Fruit fly (Drosophila melanogaster) whole organism, wandering third instar larva: ENCODE results near the gene Vps8.

Experiments
- Abd-B ChIP-seq: fragments of >200 bp; optimal IDR thresholded peaks from 2 replicates; lab custom pipeline; 2017; ENCODE audit warnings: missing biosample characterization, missing genetic modification characterization
- CG32264 ChIP-seq: fragments of 200-800 bp; sonication (Bioruptor generic); optimal IDR thresholded peaks from 2 replicates; lab custom pipeline; 2016; ENCODE audit warnings: missing biosample characterization, missing genetic modification characterization
- CG9705 ChIP-seq: fragments of 200-800 bp; sonication (Bioruptor generic); optimal IDR thresholded peaks from 2 replicates; lab custom pipeline; 2018; ENCODE audit warnings: missing biosample characterization, mild to moderate bottlenecking, missing genetic modification characterization
- CrebA ChIP-seq: fragments of 200-800 bp; sonication (Bioruptor generic); optimal IDR thresholded peaks from 2 replicates; lab custom pipeline; 2016; ENCODE audit warnings: missing biosample characterization, mild to moderate bottlenecking, missing genetic modification characterization, borderline replicate concordance
- Dfd ChIP-seq: fragments of >200 bp; optimal IDR thresholded peaks from 2 replicates; lab custom pipeline; 2017; ENCODE audit warnings: missing biosample characterization, missing genetic modification characterization
- Dif ChIP-seq: fragments of 200-275, 200-300 bp; sonication (Bioruptor generic); optimal IDR thresholded peaks from 2 replicates; lab custom pipeline; 2018; ENCODE audit warnings: missing biosample characterization, missing genetic modification characterization; ENCODE audit not compliant: partially characterized antibody
- GATAd ChIP-seq: sonication (Bioruptor generic); optimal IDR thresholded peaks from 2 replicates; lab custom pipeline; 2016; ENCODE audit warnings: missing biosample characterization, missing genetic modification characterization
- HLH106 ChIP-seq: fragments of 200-800 bp; optimal IDR thresholded peaks from 3 replicates; lab custom pipeline; 2019; ENCODE audit warnings: missing biosample characterization, mild to moderate bottlenecking, missing genetic modification characterization, moderate library complexity
- Hnf4 ChIP-seq: fragments of 200-800 bp; sonication (Bioruptor generic); optimal IDR thresholded peaks from 2 replicates; lab custom pipeline; 2016; ENCODE audit warnings: missing biosample characterization, mild to moderate bottlenecking, missing genetic modification characterization
- Hr78 ChIP-seq: fragments of >200 bp; optimal IDR thresholded peaks from 2 replicates; lab custom pipeline; 2017; ENCODE audit warnings: missing biosample characterization, missing genetic modification characterization
- Hr83 ChIP-seq: fragments of 200-300 bp; sonication (Bioruptor generic); optimal IDR thresholded peaks from 2 replicates; lab custom pipeline; 2016; ENCODE audit warnings: missing biosample characterization, mild to moderate bottlenecking, missing genetic modification characterization, moderate library complexity; ENCODE audit not compliant: poor library complexity, severe bottlenecking
- Jra ChIP-seq: sonication (Bioruptor generic); optimal IDR thresholded peaks from 2 replicates; lab custom pipeline; 2016; ENCODE audit warnings: missing biosample characterization, missing genetic modification characterization
- Mio ChIP-seq: sonication (Bioruptor generic); optimal IDR thresholded peaks from 2 replicates; lab custom pipeline; 2016; ENCODE audit warnings: missing biosample characterization, missing genetic modification characterization
- Myc ChIP-seq: fragments of >200 bp; optimal IDR thresholded peaks from 2 replicates; lab custom pipeline; 2017
- N ChIP-seq: fragments of >200 bp; optimal IDR thresholded peaks from 2 replicates; lab custom pipeline; 2018; ENCODE audit warnings: missing biosample characterization, missing external identifiers, missing genetic modification characterization
- OdsH ChIP-seq: fragments of 200-800 bp; sonication (Bioruptor generic); optimal IDR thresholded peaks from 2 replicates; lab custom pipeline; 2016; ENCODE audit warnings: missing biosample characterization, mild to moderate bottlenecking, missing genetic modification characterization
- Rel ChIP-seq, 2 experiments: fragments of 200-800 bp; sonication (Bioruptor generic) in 1 of 2; optimal IDR thresholded peaks; 2 replicates in 1 of 2; 3 replicates in 1 of 2; lab custom pipeline; 2016 to 2019; ENCODE audit warnings: mild to moderate bottlenecking in 2 of 2, missing biosample characterization in 2 of 2, missing genetic modification characterization in 2 of 2, moderate library complexity in 1 of 2
- Sp1 ChIP-seq: fragments of 200-800 bp; sonication (Bioruptor generic); optimal IDR thresholded peaks from 3 replicates; lab custom pipeline; 2019; ENCODE audit warnings: missing biosample characterization, mild to moderate bottlenecking, missing genetic modification characterization, moderate library complexity
- Vsx2 ChIP-seq: fragments of 200-300, 225-300 bp; sonication (Bioruptor generic); optimal IDR thresholded peaks from 2 replicates; lab custom pipeline; 2018; ENCODE audit warnings: missing biosample characterization, missing genetic modification characterization; ENCODE audit not compliant: partially characterized antibody
- br ChIP-seq: fragments of 200-800 bp; sonication (Bioruptor generic); optimal IDR thresholded peaks from 2 replicates; lab custom pipeline; 2016; ENCODE audit warnings: missing biosample characterization, missing genetic modification characterization
- brk ChIP-seq: fragments of 200-800 bp; sonication (Bioruptor generic); optimal IDR thresholded peaks from 2 replicates; lab custom pipeline; 2016; ENCODE audit warnings: missing biosample characterization, mild to moderate bottlenecking, missing genetic modification characterization
- dl ChIP-seq, 2 experiments: fragments of 175-275, 200-275 bp in 1 of 2; fragments of 200-275 bp in 1 of 2; sonication (Bioruptor generic); optimal IDR thresholded peaks; lab custom pipeline; 2018; ENCODE audit warnings: mild to moderate bottlenecking in 2 of 2, missing biosample characterization in 2 of 2, missing genetic modification characterization in 2 of 2, moderate library complexity in 2 of 2; ENCODE audit not compliant: partially characterized antibody in 2 of 2, insufficient read depth in 1 of 2
- dmrt93B ChIP-seq: fragments of 200-800 bp; sonication (Bioruptor generic); optimal IDR thresholded peaks from 2 replicates; lab custom pipeline; 2018; ENCODE audit warnings: missing biosample characterization, mild to moderate bottlenecking, missing genetic modification characterization
- dsf ChIP-seq: sonication (Bioruptor generic); optimal IDR thresholded peaks from 2 replicates; lab custom pipeline; 2016; ENCODE audit warnings: missing biosample characterization, missing genetic modification characterization, borderline replicate concordance
- ey ChIP-seq: fragments of 200-800 bp; sonication (Bioruptor generic); optimal IDR thresholded peaks from 2 replicates; lab custom pipeline; 2016; ENCODE audit warnings: missing biosample characterization, missing genetic modification characterization
- foxo ChIP-seq, 2 experiments: fragments of 200-800 bp; sonication (Bioruptor generic); optimal IDR thresholded peaks; 2 replicates in 1 of 2; 3 replicates in 1 of 2; lab custom pipeline; 2016 to 2017; ENCODE audit warnings: missing biosample characterization in 2 of 2, missing genetic modification characterization in 2 of 2
- fru ChIP-seq: fragments of 200-800 bp; sonication (Bioruptor generic); optimal IDR thresholded peaks from 3 replicates; lab custom pipeline; 2016; ENCODE audit warnings: missing biosample characterization, mild to moderate bottlenecking, missing genetic modification characterization
- h ChIP-seq: fragments of 200-800 bp; sonication (Bioruptor generic); optimal IDR thresholded peaks from 3 replicates; lab custom pipeline; 2016; ENCODE audit warnings: missing biosample characterization, mild to moderate bottlenecking, missing genetic modification characterization
- jim ChIP-seq: fragments of 175-275, 200-325 bp; sonication (Bioruptor generic); optimal IDR thresholded peaks from 2 replicates; lab custom pipeline; 2016; ENCODE audit warnings: missing biosample characterization, mild to moderate bottlenecking, missing genetic modification characterization
- lola ChIP-seq: fragments of >200 bp; optimal IDR thresholded peaks from 2 replicates; lab custom pipeline; 2017; ENCODE audit warnings: missing biosample characterization, missing genetic modification characterization
- pan ChIP-seq: fragments of >200 bp; optimal IDR thresholded peaks from 2 replicates; lab custom pipeline; 2017
- psq ChIP-seq: fragments of 200-800 bp; sonication (Bioruptor generic); optimal IDR thresholded peaks from 3 replicates; lab custom pipeline; 2017; ENCODE audit warnings: missing biosample characterization, mild to moderate bottlenecking, missing genetic modification characterization, moderate library complexity
- rgr ChIP-seq: fragments of 200-800 bp; sonication (Bioruptor generic); optimal IDR thresholded peaks from 3 replicates; lab custom pipeline; 2016; ENCODE audit warnings: missing biosample characterization, mild to moderate bottlenecking, missing genetic modification characterization
- sage ChIP-seq: fragments of 200-800 bp; sonication (Bioruptor generic); optimal IDR thresholded peaks from 2 replicates; lab custom pipeline; 2016; ENCODE audit warnings: missing biosample characterization, mild to moderate bottlenecking, missing genetic modification characterization
- sv ChIP-seq: fragments of 200-800 bp; sonication (Bioruptor generic); optimal IDR thresholded peaks from 3 replicates; lab custom pipeline; 2016; ENCODE audit warnings: missing biosample characterization, missing genetic modification characterization
- tai ChIP-seq: sonication (Bioruptor generic); optimal IDR thresholded peaks from 2 replicates; lab custom pipeline; 2016; ENCODE audit warnings: missing biosample characterization, missing genetic modification characterization
- usp ChIP-seq: fragments of >200 bp; optimal IDR thresholded peaks from 2 replicates; lab custom pipeline; 2017; ENCODE audit warnings: missing biosample characterization, missing genetic modification characterization
- woc ChIP-seq: sonication (Bioruptor generic); optimal IDR thresholded peaks from 2 replicates; lab custom pipeline; 2016; ENCODE audit warnings: missing biosample characterization, mild to moderate bottlenecking, missing genetic modification characterization

Vps8 gene

DNA sequence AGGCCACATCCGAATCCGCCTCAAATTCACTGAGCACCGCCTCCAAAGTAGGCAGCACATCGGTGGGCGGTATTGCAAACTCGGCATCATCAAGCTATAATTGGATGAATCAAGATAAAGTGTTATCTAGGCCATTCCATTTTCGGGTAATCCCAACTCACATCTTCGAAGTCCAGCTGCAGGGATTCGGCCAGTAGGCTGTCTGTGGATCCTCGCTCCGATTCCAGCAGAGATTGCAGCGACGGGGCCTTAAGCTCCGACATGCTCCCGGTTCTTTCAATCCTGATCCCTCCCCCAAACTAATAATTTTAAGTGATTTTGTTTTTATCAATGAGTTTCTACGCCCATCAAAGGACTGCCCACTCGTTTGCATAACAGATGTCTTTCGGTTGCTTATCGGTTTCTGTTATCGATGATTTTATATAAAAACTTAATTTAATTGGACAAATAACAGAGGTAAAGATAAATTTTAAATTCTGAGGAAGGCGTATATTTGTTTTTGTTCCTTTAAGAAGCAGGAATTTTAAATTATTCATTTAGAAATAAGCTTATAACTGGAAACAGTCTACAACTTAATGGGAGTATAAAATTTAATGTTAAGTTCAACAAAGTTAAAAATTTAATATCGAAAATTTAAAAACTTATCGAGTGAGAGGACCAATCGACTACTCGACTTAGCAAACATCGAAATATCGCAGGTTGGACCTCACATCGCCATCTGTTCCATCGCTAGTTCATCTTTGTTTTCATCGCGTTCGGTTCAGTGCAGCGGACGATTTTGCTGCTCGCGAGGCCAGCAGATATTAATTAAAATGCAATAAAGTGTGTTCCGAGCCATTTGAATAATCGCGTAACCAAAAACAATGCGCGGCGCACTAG lies at the start of gene Vps8, which contains the start of gene sfl:
Vps8 (minus strand) TSS at position 370 of the 879 bp plus-strand sequence.
sfl (plus strand) TSS at position 753 of the 879 bp plus-strand sequence.
- TF ChIP-seq Vsx2 (GFP tag; lab: Kevin White, UChicago) (no peak), br (GFP tag; lab: Kevin White, UChicago) (no peak), Jra (no peak), sv (GFP tag; lab: Kevin White, UChicago) (peak; percentile 30), psq (GFP tag; lab: Kevin White, UChicago) (no peak), CG32264 (no peak), Rel (GFP tag; optimal IDR thresholded peaks at IDR 0.05; lab: Kevin White, UChicago) (no peak), Rel (tag; optimal IDR thresholded peaks at IDR 0.05; lab: Kevin White, UChicago) (peak; percentile 90), pan (no peak), Hr83 (GFP tag; lab: Kevin White, UChicago) (peak; percentile 55), dsf (peak; percentile 20), Hnf4 (GFP tag; lab: Kevin White, UChicago) (peak; percentile 28), CG9705 (GFP tag; lab: Kevin White, UChicago) (peak; percentile 16), brk (no peak), h (GFP tag; lab: Kevin White, UChicago) (peak; percentile 21), fru (GFP tag; lab: Kevin White, UChicago) (peak; percentile 25), dl (GFP tag; optimal IDR thresholded peaks at IDR 0.05; lab: Kevin White, UChicago; ENCODE audit: insufficient read depth in 1 of 2, partially characterized antibody in 2 of 2) (no peak), Myc (lab: Kevin White, UChicago) (no peak), jim (no peak), Dif (GFP tag; lab: Kevin White, UChicago) (no peak), tai (no peak), CrebA (GFP tag; lab: Kevin White, UChicago) (no peak), Sp1 (GFP tag; lab: Kevin White, UChicago) (peak; percentile 23), ey (no peak), Hr78 (GFP tag; lab: Kevin White, UChicago) (no peak), OdsH (GFP tag; lab: Kevin White, UChicago) (no peak), sage (GFP tag; lab: Kevin White, UChicago) (no peak), N (GFP tag; lab: Kevin White, UChicago) (no peak), usp (GFP tag; lab: Kevin White, UChicago) (no peak), Dfd (GFP tag; lab: Kevin White, UChicago) (no peak), woc (GFP tag; lab: Kevin White, UChicago) (peak; percentile 71), GATAd (GFP tag; lab: Kevin White, UChicago) (no peak), rgr (GFP tag; lab: Kevin White, UChicago) (peak; percentile 34), HLH106 (tag; lab: Kevin White, UChicago) (peak; percentile 9), Mio (GFP tag; lab: Kevin White, UChicago) (no peak), Abd-B (GFP tag; lab: Kevin White, UChicago) (no peak), lola (GFP tag; lab: Kevin White, UChicago) (no peak), foxo (GFP tag; optimal IDR thresholded peaks at IDR 0.05; lab: Kevin White, UChicago) (peak in 1 of 2 experiments; percentile 33), dmrt93B (no peak)

dm6 chr3L:6530429-6530828 lies 35.3 kb upstream of the Vps8 start, which contains the start of gene betaTub65B:
betaTub65B (plus strand) TSS chr3L:6530729.
- TF ChIP-seq CG9705 (GFP tag; lab: Kevin White, UChicago): no peak
- TF ChIP-seq h (GFP tag; lab: Kevin White, UChicago): no peak
- TF ChIP-seq dl (GFP tag; optimal IDR thresholded peaks at IDR 0.05; lab: Kevin White, UChicago; ENCODE audit: insufficient read depth in 1 of 2, partially characterized antibody in 2 of 2): no peak
- no peak for TF ChIP-seq Dfd (GFP tag; lab: Kevin White, UChicago)
- no peak for TF ChIP-seq GATAd (GFP tag; lab: Kevin White, UChicago)
- TF ChIP-seq brk: no peak
- no peak for TF ChIP-seq fru (GFP tag; lab: Kevin White, UChicago)
- no peak for TF ChIP-seq Hr83 (GFP tag; lab: Kevin White, UChicago)
- no peak for TF ChIP-seq tai
- no peak for TF ChIP-seq Mio (GFP tag; lab: Kevin White, UChicago)
